Worm (Caenorhabditis elegans) whole organism, L3 larva: ENCODE measurements around the gene T24C4.5.

ENCODE experiments used
- snpc-4 ChIP-seq: fragments of 150-350 bp; optimal IDR thresholded peaks from 2 replicates; lab custom pipeline; 2014; ENCODE audit warnings: missing biosample characterization, missing genetic modification characterization
- unc-62 ChIP-seq: fragments of 150-350 bp; sonication (generic microtip); optimal IDR thresholded peaks from 4 replicates; lab custom pipeline; 2014; ENCODE audit warnings: missing biosample characterization, missing genetic modification reagents, missing genetic modification characterization

DNA sequence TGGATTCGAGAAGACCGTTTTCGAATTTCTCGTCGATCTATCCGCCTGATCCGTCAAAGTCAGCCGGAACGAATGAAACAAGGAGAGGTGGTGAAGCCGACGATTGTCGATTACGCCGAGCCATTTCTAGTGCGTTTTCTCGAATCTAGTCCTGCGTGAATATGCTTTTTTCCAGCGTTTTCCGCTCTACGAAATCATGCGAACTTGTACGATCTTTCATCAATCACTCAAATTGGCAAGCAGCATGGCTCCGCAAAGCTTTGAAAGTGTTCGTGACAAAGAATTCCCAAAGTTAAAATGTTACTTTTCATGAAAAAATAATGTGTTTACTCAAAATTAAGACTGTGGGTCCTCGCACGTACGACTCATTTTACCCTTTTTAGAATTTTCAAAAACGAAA, 17.4 kb upstream of the T24C4.5 start:
- TF ChIP-seq snpc-4 (no peak), unc-62 (GFP tag; lab: Kevin White, UChicago) (no peak)
